Fruit fly (Drosophila melanogaster) whole organism, wandering third instar larva: Measurements from ENCODE around the gene Tcs3.
A peak's percentile ranks its signal among the peaks of the same experiment; 100 is the strongest.

ENCODE experiments used
- GATAd ChIP-seq: sonication (Bioruptor generic); optimal IDR thresholded peaks from 2 replicates; lab custom pipeline; 2016; ENCODE audit warnings: missing biosample characterization, missing genetic modification characterization
- HLH106 ChIP-seq: fragments of 200-800 bp; optimal IDR thresholded peaks from 3 replicates; lab custom pipeline; 2019; ENCODE audit warnings: missing biosample characterization, mild to moderate bottlenecking, missing genetic modification characterization, moderate library complexity
- Hr78 ChIP-seq: fragments of >200 bp; optimal IDR thresholded peaks from 2 replicates; lab custom pipeline; 2017; ENCODE audit warnings: missing biosample characterization, missing genetic modification characterization
- OdsH ChIP-seq: fragments of 200-800 bp; sonication (Bioruptor generic); optimal IDR thresholded peaks from 2 replicates; lab custom pipeline; 2016; ENCODE audit warnings: missing biosample characterization, mild to moderate bottlenecking, missing genetic modification characterization
- Rel ChIP-seq, 2 experiments: fragments of 200-800 bp; sonication (Bioruptor generic) in 1 of 2; optimal IDR thresholded peaks; 2 replicates in 1 of 2; 3 replicates in 1 of 2; lab custom pipeline; 2016 to 2019; ENCODE audit warnings: mild to moderate bottlenecking in 2 of 2, missing biosample characterization in 2 of 2, missing genetic modification characterization in 2 of 2, moderate library complexity in 1 of 2
- psq ChIP-seq: fragments of 200-800 bp; sonication (Bioruptor generic); optimal IDR thresholded peaks from 3 replicates; lab custom pipeline; 2017; ENCODE audit warnings: missing biosample characterization, mild to moderate bottlenecking, missing genetic modification characterization, moderate library complexity

DNA sequence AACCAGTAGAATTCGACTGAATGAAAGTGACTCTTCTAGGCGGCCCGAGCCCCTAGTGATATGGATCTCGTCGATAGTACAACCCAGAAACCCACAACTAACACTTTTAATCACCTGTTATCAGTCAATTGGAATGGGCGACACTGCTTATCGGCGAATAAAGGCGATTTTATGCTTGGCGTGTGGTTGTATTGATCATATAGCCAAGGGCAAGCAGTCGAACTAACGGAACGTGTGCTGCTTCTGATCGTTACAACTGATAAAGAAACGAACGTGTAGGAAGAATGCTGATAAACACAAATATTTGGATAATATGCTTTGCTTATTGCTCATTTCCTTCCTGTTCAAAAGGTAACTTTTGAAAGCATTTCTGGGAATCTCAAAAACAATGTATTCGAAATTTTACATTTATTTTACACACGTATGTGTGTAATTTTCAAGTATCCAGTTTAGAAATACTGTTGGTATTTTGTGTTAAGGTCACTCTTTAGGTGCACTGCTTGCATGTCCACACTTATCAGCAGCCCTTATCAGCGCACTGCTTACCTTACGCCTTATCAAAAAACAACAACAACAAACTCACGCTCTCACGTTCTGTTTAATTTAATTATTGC lies 29.5 kb downstream of the Tcs3 start, which contains the start of gene Agpat4:
- TF ChIP-seq OdsH (GFP tag; lab: Kevin White, UChicago) (no peak), Rel (GFP tag; optimal IDR thresholded peaks at IDR 0.05; lab: Kevin White, UChicago) (no peak), Rel (tag; optimal IDR thresholded peaks at IDR 0.05; lab: Kevin White, UChicago) (no peak), HLH106 (tag; lab: Kevin White, UChicago) (no peak), Hr78 (GFP tag; lab: Kevin White, UChicago) (no peak), psq (GFP tag; lab: Kevin White, UChicago) (no peak), GATAd (GFP tag; lab: Kevin White, UChicago) (peak; percentile 96)
